Worm (Caenorhabditis elegans): ENCODE results near the gene snai-1.
A peak's percentile ranks its signal among the peaks of the same experiment; 100 is the strongest.

Gene snai-1

DNA sequence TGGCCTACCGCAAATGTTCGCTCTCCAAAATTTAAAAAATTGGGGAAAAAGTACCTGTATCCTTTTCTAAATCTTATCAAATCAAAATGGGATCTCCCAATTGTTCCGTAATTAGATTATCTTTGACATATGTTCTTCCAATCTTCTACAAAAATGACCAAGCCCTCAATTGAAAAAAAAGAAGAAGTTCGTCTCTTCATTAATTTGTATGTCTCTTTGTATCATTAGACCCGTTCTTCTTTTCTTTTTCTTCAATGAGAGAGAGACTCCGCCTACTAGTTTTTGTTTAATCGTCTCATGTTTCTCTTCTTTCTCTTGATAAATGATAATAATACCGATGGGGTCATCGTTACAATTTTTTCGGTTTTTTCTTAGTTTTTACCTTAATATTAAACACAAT lies 10.3 kb downstream of the snai-1 start:
- no peak for TF ChIP-seq attf-4 (tag; optimal IDR thresholded peaks at IDR 0.05)
- no peak for TF ChIP-seq lin-1 (GFP tag; IDR thresholded peaks at IDR 0.05)
- TF ChIP-seq nhr-28 (tag; optimal IDR thresholded peaks at IDR 0.05), result no peak
- no peak for TF ChIP-seq jun-1 (tag; optimal IDR thresholded peaks at IDR 0.05)
- TF ChIP-seq aha-1 (tag), result peak; percentile 77
- no peak for TF ChIP-seq lin-38 (GFP tag; IDR thresholded peaks at IDR 0.05)
- TF ChIP-seq nhr-25 (tag; optimal IDR thresholded peaks at IDR 0.05; ENCODE audit: borderline replicate concordance, insufficient read depth), result no peak
- 0 out of 2 replicates have a peak, but pooled peaks have one; percentile 14 for TF ChIP-seq dmd-6 (GFP tag; IDR thresholded peaks at IDR 0.05)
- no peak for TF ChIP-seq nhr-111 (GFP tag; optimal IDR thresholded peaks at IDR 0.05)
- TF ChIP-seq lin-29 (GFP tag; IDR thresholded peaks at IDR 0.05), result no peak
- TF ChIP-seq lim-7 (GFP tag; IDR thresholded peaks at IDR 0.05), result no peak
- TF ChIP-seq lsy-2 (tag; optimal IDR thresholded peaks at IDR 0.05), result no peak
- TF ChIP-seq dmd-8 (GFP tag; IDR thresholded peaks at IDR 0.05), result no peak
- TF ChIP-seq spr-3 (GFP tag; optimal IDR thresholded peaks at IDR 0.05), result no peak
- no peak for TF ChIP-seq mxl-3 (GFP tag; optimal IDR thresholded peaks at IDR 0.05)
- TF ChIP-seq unc-62 (GFP tag; optimal IDR thresholded peaks at IDR 0.05 in 1 of 2), result peak in 1 of 2 experiments; percentile 67
- no peak for TF ChIP-seq unc-62 (tag; optimal IDR thresholded peaks at IDR 0.05)
- peak; percentile 11 for TF ChIP-seq nhr-48 (tag; optimal IDR thresholded peaks at IDR 0.05)
- TF ChIP-seq ceh-20 (GFP tag; IDR thresholded peaks at IDR 0.05), result no peak
- TF ChIP-seq F44E2.7 (GFP tag; IDR thresholded peaks at IDR 0.05), result no peak
- TF ChIP-seq rbr-2 (tag; optimal IDR thresholded peaks at IDR 0.05), result no peak
- TF ChIP-seq spr-1 (tag; optimal IDR thresholded peaks at IDR 0.05), result no peak
- no peak for TF ChIP-seq snpc-1.2 (GFP tag; IDR thresholded peaks at IDR 0.05)
- TF ChIP-seq Y5F2A.4 (GFP tag; optimal IDR thresholded peaks at IDR 0.05), result no peak
- 0 out of 2 replicates have a peak, but pooled peaks have one; percentile 20 for TF ChIP-seq tra-1 (GFP tag; IDR thresholded peaks at IDR 0.05)
- peak; percentile 4 for TF ChIP-seq mep-1 (tag; optimal IDR thresholded peaks at IDR 0.05)
- TF ChIP-seq nhr-6 (tag; optimal IDR thresholded peaks at IDR 0.05), result no peak
- TF ChIP-seq nhr-77 (tag; optimal IDR thresholded peaks at IDR 0.05), result no peak
- no peak for TF ChIP-seq ceh-62 (tag; optimal IDR thresholded peaks at IDR 0.05)
- TF ChIP-seq dve-1 (tag; optimal IDR thresholded peaks at IDR 0.05; ENCODE audit: insufficient read depth), result no peak
- TF ChIP-seq saeg-2 (GFP tag; IDR thresholded peaks at IDR 0.05), result no peak
- TF ChIP-seq unc-39 (tag; optimal IDR thresholded peaks at IDR 0.05), result no peak
- TF ChIP-seq hlh-30 (tag; optimal IDR thresholded peaks at IDR 0.05; ENCODE audit: insufficient read depth), result peak; percentile 19
- no peak for TF ChIP-seq Y75B8A.6 (GFP tag; IDR thresholded peaks at IDR 0.05)
- no peak for TF ChIP-seq mdl-1 (tag; optimal IDR thresholded peaks at IDR 0.05)
- no peak for TF ChIP-seq fkh-10 (GFP tag; optimal IDR thresholded peaks at IDR 0.05)
- TF ChIP-seq aly-2 (tag; optimal IDR thresholded peaks at IDR 0.05), result no peak
- TF ChIP-seq vab-7 (GFP tag; IDR thresholded peaks at IDR 0.05), result no peak
- TF ChIP-seq nhr-41 (GFP tag; IDR thresholded peaks at IDR 0.05), result no peak
- TF ChIP-seq skn-1 (tag; optimal IDR thresholded peaks at IDR 0.05), result no peak
- TF ChIP-seq pqm-1 (tag; optimal IDR thresholded peaks at IDR 0.05), result no peak

DNA sequence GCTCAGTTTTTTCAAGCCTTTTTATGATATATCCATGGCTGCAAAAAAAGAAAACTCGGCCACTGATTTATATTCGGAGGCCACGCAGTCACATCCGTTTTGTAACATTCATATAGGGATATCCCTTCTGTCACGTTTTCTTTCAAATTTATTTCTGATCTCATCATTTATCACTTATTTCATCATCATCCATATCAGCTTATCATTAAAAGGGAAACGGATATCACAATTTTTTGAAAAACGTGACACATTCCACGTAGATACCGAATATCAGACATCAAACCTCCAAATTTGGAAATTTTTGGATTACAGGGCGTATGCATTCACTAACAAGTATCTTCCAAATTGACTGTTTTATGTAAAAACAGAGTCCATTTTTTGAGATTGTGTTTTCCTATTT lies 10.8 kb downstream of the snai-1 start:
- peak; percentile 17 to 67 for TF ChIP-seq mdl-1 (tag; optimal IDR thresholded peaks at IDR 0.05)
- no peak for TF ChIP-seq gei-8 (GFP tag; optimal IDR thresholded peaks at IDR 0.05)
- peak; percentile 33 for TF ChIP-seq mxl-3 (GFP tag; optimal IDR thresholded peaks at IDR 0.05)
- TF ChIP-seq lsy-2 (tag; optimal IDR thresholded peaks at IDR 0.05), result peak in 1 of 2 experiments; percentile 8
- no peak for TF ChIP-seq ceh-44 (GFP tag; IDR thresholded peaks at IDR 0.05)
- no peak for TF ChIP-seq T20F7.1 (GFP tag; optimal IDR thresholded peaks at IDR 0.05)
- TF ChIP-seq lin-38 (GFP tag; IDR thresholded peaks at IDR 0.05), result no peak
- peak; percentile 40 for TF ChIP-seq nhr-28 (tag; optimal IDR thresholded peaks at IDR 0.05)
- TF ChIP-seq unc-62 (GFP tag; optimal IDR thresholded peaks at IDR 0.05 in 1 of 2), result peak in 1 of 2 experiments; percentile 85
- no peak for TF ChIP-seq unc-62 (tag; optimal IDR thresholded peaks at IDR 0.05)
- TF ChIP-seq F10B5.3 (tag; optimal IDR thresholded peaks at IDR 0.05), result no peak
- TF ChIP-seq hlh-30 (tag; optimal IDR thresholded peaks at IDR 0.05; ENCODE audit: insufficient read depth), result peak; percentile 70
- peak; percentile 28 for TF ChIP-seq hlh-11 (tag; optimal IDR thresholded peaks at IDR 0.05)
- no peak for TF ChIP-seq attf-4 (tag; optimal IDR thresholded peaks at IDR 0.05)
- no peak for TF ChIP-seq pqm-1 (tag; optimal IDR thresholded peaks at IDR 0.05)
- no peak for TF ChIP-seq madf-5 (GFP tag; IDR thresholded peaks at IDR 0.05)
- no peak for TF ChIP-seq nhr-10 (tag; optimal IDR thresholded peaks at IDR 0.05)
- TF ChIP-seq daf-16 (GFP tag; optimal IDR thresholded peaks at IDR 0.05), result no peak
- no peak for TF ChIP-seq daf-16 (tag; optimal IDR thresholded peaks at IDR 0.05)
- no peak for TF ChIP-seq Y75B8A.6 (GFP tag; IDR thresholded peaks at IDR 0.05)
- no peak for TF ChIP-seq Y48G9A.11 (GFP tag; IDR thresholded peaks at IDR 0.05)
